Fruit fly (Drosophila melanogaster): ENCODE results near the gene NPF.

DNA sequence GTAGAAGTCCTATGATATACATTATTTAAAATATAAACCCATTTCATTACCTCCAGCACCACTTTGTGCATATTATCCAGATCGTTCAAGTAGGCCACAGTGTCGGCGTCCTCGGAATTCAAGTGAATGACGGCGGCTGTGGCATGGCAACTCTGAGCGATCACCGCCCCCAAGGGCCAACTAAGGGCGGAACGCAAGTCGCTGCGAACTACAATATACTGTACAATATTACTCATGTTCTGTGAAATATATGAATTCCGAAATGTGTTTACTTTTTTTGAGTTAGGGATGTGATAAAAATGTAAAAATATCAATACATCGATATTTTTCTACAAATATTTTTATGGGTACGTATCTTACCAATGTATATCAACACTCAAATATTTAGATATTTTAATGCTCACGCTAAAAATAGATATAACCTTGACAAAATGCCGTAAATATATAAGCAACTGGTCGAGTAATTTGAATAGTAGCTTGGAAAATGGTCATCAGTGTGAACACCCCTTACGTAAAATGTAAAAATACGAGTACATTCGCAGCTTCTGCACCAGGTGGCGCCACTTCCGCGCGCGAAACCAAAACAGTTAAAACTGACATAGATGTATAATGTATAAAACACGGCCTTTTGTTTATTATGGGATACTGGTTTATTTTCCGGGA is 35.4 kb upstream of the NPF start, which contains the start of gene CG14903:
- TF ChIP-seq CG34367 (tag; optimal IDR thresholded peaks at IDR 0.05), result no peak
- TF ChIP-seq CG13204 (GFP tag; optimal IDR thresholded peaks at IDR 0.05), result no peak
- TF ChIP-seq CG8159 (tag; optimal IDR thresholded peaks at IDR 0.05), result no peak
- no peak for TF ChIP-seq EcR (GFP tag; optimal IDR thresholded peaks at IDR 0.05)

All from whole organism, pupa.